Worm (Caenorhabditis elegans) whole organism, L1 larva: ENCODE results near the gene xbx-5.

Experiments used
- C16A3.4 ChIP-seq: fragments of 150-350 bp; optimal IDR thresholded peaks from 2 replicates; lab custom pipeline; 2014; ENCODE audit warnings: missing biosample characterization, missing genetic modification characterization
- C34B4.2 ChIP-seq: sonication (generic microtip); optimal IDR thresholded peaks from 2 replicates; lab custom pipeline; 2017; ENCODE audit warnings: mild to moderate bottlenecking, missing genetic modification characterization, missing compliant biosample characterization
- F16B12.6 ChIP-seq: fragments of 150-350 bp; optimal IDR thresholded peaks from 2 replicates; lab custom pipeline; 2014; ENCODE audit warnings: missing biosample characterization, missing genetic modification characterization
- Y116A8C.19 ChIP-seq: sonication (generic microtip); optimal IDR thresholded peaks from 2 replicates; lab custom pipeline; 2016; ENCODE audit warnings: missing compliant biosample characterization, missing genetic modification characterization, borderline replicate concordance
- ama-1 ChIP-seq: fragments of 150-350 bp; optimal IDR thresholded peaks from 2 replicates; lab custom pipeline; 2014
- blmp-1 ChIP-seq: fragments of 150-350 bp; optimal IDR thresholded peaks from 2 replicates; lab custom pipeline; 2014; ENCODE audit warnings: missing biosample characterization, missing genetic modification characterization
- ceh-63 ChIP-seq: fragments of 200-800 bp; sonication (Bioruptor generic); optimal IDR thresholded peaks from 2 replicates; lab custom pipeline; 2018; ENCODE audit warnings: mild to moderate bottlenecking, missing genetic modification characterization, missing compliant biosample characterization
- ceh-8 ChIP-seq: fragments of 200-800 bp; sonication (Bioruptor generic); optimal IDR thresholded peaks from 2 replicates; lab custom pipeline; 2018; ENCODE audit warnings: mild to moderate bottlenecking, missing genetic modification characterization, moderate library complexity, missing compliant biosample characterization
- ceh-82 ChIP-seq, 3 experiments: fragments of 150-350 bp in 1 of 3; sonication (generic microtip) in 2 of 3; optimal IDR thresholded peaks; 2 replicates each; lab custom pipeline; 2014 to 2017; ENCODE audit warnings: missing biosample characterization in 3 of 3, missing genetic modification characterization in 3 of 3
- dpl-1 ChIP-seq, 3 experiments: fragments of 150-350 bp in 2 of 3; sonication (generic microtip) in 1 of 3; optimal IDR thresholded peaks; 2 replicates each; lab custom pipeline; 2014 to 2017; ENCODE audit warnings: missing biosample characterization in 3 of 3, missing genetic modification characterization in 3 of 3, missing genetic modification reagents in 3 of 3
- efl-1 ChIP-seq, 4 experiments: fragments of 150-350 bp; optimal IDR thresholded peaks in 3 of 4; peaks in 1 of 4; 1 replicate in 1 of 4; 2 replicates in 3 of 4; lab custom pipeline; 2014; ENCODE audit warnings: missing biosample characterization in 2 of 4, missing genetic modification characterization in 2 of 4, missing genetic modification reagents in 2 of 4
- efl-3 ChIP-seq: fragments of 200-800 bp; sonication (Bioruptor generic); optimal IDR thresholded peaks from 2 replicates; lab custom pipeline; 2018; ENCODE audit warnings: mild to moderate bottlenecking, missing genetic modification characterization, missing compliant biosample characterization
- egl-27 ChIP-seq, 2 experiments: fragments of 150-350 bp in 1 of 2; sonication (generic microtip); optimal IDR thresholded peaks; 3 replicates each; lab custom pipeline; 2017 to 2018; ENCODE audit warnings: missing biosample characterization in 2 of 2, missing genetic modification characterization in 2 of 2, missing genetic modification reagents in 2 of 2
- elt-2 ChIP-seq: sonication (generic microtip); optimal IDR thresholded peaks from 2 replicates; lab custom pipeline; 2016; ENCODE audit warnings: missing genetic modification characterization, mild to moderate bottlenecking, inconsistent platforms, missing compliant biosample characterization, missing genetic modification reagents
- ets-5 ChIP-seq: fragments of 200-800 bp; sonication (Bioruptor generic); IDR thresholded peaks from 2 replicates; pipeline ENCODE4 v1.3.6; 2022; ENCODE audit warnings: missing genetic modification characterization, missing compliant biosample characterization
- fkh-10 ChIP-seq: sonication (generic microtip); optimal IDR thresholded peaks from 2 replicates; lab custom pipeline; 2017; ENCODE audit warnings: missing biosample characterization, missing genetic modification reagents, missing genetic modification characterization
- fkh-4 ChIP-seq: sonication (generic microtip); optimal IDR thresholded peaks from 2 replicates; lab custom pipeline; 2016; ENCODE audit warnings: missing compliant biosample characterization, missing genetic modification characterization, borderline replicate concordance
- grh-1 ChIP-seq: fragments of 200-800 bp; sonication (Bioruptor generic); IDR thresholded peaks from 2 replicates; pipeline ENCODE4 v1.3.6; 2022; ENCODE audit warnings: missing genetic modification reagents, missing genetic modification characterization, missing compliant biosample characterization
- hlh-17 ChIP-seq: fragments of 200-800 bp; sonication (Bioruptor generic); optimal IDR thresholded peaks from 2 replicates; lab custom pipeline; 2018; ENCODE audit warnings: missing genetic modification characterization, mild to moderate bottlenecking, missing compliant biosample characterization, moderate library complexity, borderline replicate concordance
- hlh-4 ChIP-seq: sonication (generic microtip); optimal IDR thresholded peaks from 2 replicates; lab custom pipeline; 2016; ENCODE audit warnings: mild to moderate bottlenecking, missing genetic modification characterization, missing compliant biosample characterization
- hpl-2 ChIP-seq: fragments of 150-350 bp; optimal IDR thresholded peaks from 2 replicates; lab custom pipeline; 2014; ENCODE audit warnings: missing biosample characterization, missing genetic modification reagents, missing genetic modification characterization
- jun-1 ChIP-seq: fragments of 150-350 bp; optimal IDR thresholded peaks from 2 replicates; lab custom pipeline; 2014; ENCODE audit warnings: missing biosample characterization, missing genetic modification reagents, missing genetic modification characterization
- lin-13 ChIP-seq: fragments of 150-350 bp; optimal IDR thresholded peaks from 2 replicates; lab custom pipeline; 2014; ENCODE audit warnings: missing biosample characterization, missing genetic modification reagents, missing genetic modification characterization
- lin-14 ChIP-seq: fragments of 200-800 bp; sonication (Bioruptor generic); optimal IDR thresholded peaks from 2 replicates; lab custom pipeline; 2018; ENCODE audit warnings: mild to moderate bottlenecking, missing genetic modification characterization, moderate library complexity, missing compliant biosample characterization
- lin-15B ChIP-seq: fragments of 150-350 bp; sonication (generic microtip); optimal IDR thresholded peaks from 3 replicates; lab custom pipeline; 2014; ENCODE audit warnings: missing biosample characterization, missing genetic modification characterization
- lin-35 ChIP-seq, 2 experiments: fragments of 150-350 bp; optimal IDR thresholded peaks; 2 replicates each; lab custom pipeline; 2014; ENCODE audit warnings: missing biosample characterization in 2 of 2, missing genetic modification characterization in 2 of 2, missing genetic modification reagents in 2 of 2
- lin-39 ChIP-seq: fragments of 150-350 bp; optimal IDR thresholded peaks from 2 replicates; lab custom pipeline; 2014; ENCODE audit warnings: missing biosample characterization, missing genetic modification reagents, missing genetic modification characterization
- lsy-2 ChIP-seq, 2 experiments: fragments of 150-350 bp; optimal IDR thresholded peaks; 2 replicates each; lab custom pipeline; 2014; ENCODE audit warnings: missing biosample characterization in 2 of 2, missing genetic modification characterization in 2 of 2
- mef-2 ChIP-seq: fragments of 150-350 bp; optimal IDR thresholded peaks from 2 replicates; lab custom pipeline; 2014; ENCODE audit warnings: missing biosample characterization, missing genetic modification characterization
- mep-1 ChIP-seq: fragments of 150-350 bp; optimal IDR thresholded peaks from 2 replicates; lab custom pipeline; 2014; ENCODE audit warnings: missing biosample characterization, missing genetic modification characterization
- nhr-11 ChIP-seq: fragments of 150-350 bp; optimal IDR thresholded peaks from 2 replicates; lab custom pipeline; 2014; ENCODE audit warnings: missing biosample characterization, missing genetic modification characterization
- nhr-12 ChIP-seq: sonication (generic microtip); optimal IDR thresholded peaks from 2 replicates; lab custom pipeline; 2017; ENCODE audit warnings: missing biosample characterization, missing genetic modification characterization
- nhr-20 ChIP-seq: sonication (generic microtip); optimal IDR thresholded peaks from 2 replicates; lab custom pipeline; 2016; ENCODE audit warnings: mild to moderate bottlenecking, missing genetic modification characterization, missing compliant biosample characterization
- nhr-237 ChIP-seq: fragments of 150-350 bp; optimal IDR thresholded peaks from 2 replicates; lab custom pipeline; 2014; ENCODE audit warnings: missing biosample characterization, missing genetic modification characterization
- nhr-28 ChIP-seq: fragments of 150-350 bp; optimal IDR thresholded peaks from 2 replicates; lab custom pipeline; 2014; ENCODE audit warnings: missing biosample characterization, missing genetic modification characterization
- nhr-76 ChIP-seq: sonication (generic microtip); optimal IDR thresholded peaks from 2 replicates; lab custom pipeline; 2017; ENCODE audit warnings: missing biosample characterization, missing genetic modification characterization
- nhr-77 ChIP-seq: fragments of 150-350 bp; optimal IDR thresholded peaks from 2 replicates; lab custom pipeline; 2014; ENCODE audit warnings: missing biosample characterization, missing genetic modification characterization
- nhr-84 ChIP-seq: sonication (generic microtip); optimal IDR thresholded peaks from 2 replicates; lab custom pipeline; 2017; ENCODE audit warnings: missing biosample characterization, missing genetic modification characterization
- nhr-85 ChIP-seq: sonication (generic microtip); peaks from one replicate; lab custom pipeline; 2016; ENCODE audit warnings: missing genetic modification characterization, inconsistent platforms, missing compliant biosample characterization
- pax-3 ChIP-seq: fragments of 200-800 bp; sonication (Bioruptor generic); optimal IDR thresholded peaks from 2 replicates; lab custom pipeline; 2018; ENCODE audit warnings: mild to moderate bottlenecking, missing genetic modification characterization, moderate library complexity, missing compliant biosample characterization
- pqm-1 ChIP-seq: sonication (generic microtip); optimal IDR thresholded peaks from 3 replicates; lab custom pipeline; 2017; ENCODE audit warnings: missing biosample characterization, missing genetic modification characterization
- rnt-1 ChIP-seq: sonication (generic microtip); optimal IDR thresholded peaks from 2 replicates; lab custom pipeline; 2016; ENCODE audit warnings: mild to moderate bottlenecking, missing genetic modification characterization, moderate library complexity, missing compliant biosample characterization
- sox-4 ChIP-seq: sonication (generic microtip); optimal IDR thresholded peaks from 2 replicates; lab custom pipeline; 2016; ENCODE audit warnings: missing genetic modification characterization, missing compliant biosample characterization
- tbx-2 ChIP-seq: sonication (generic microtip); optimal IDR thresholded peaks from 2 replicates; lab custom pipeline; 2016; ENCODE audit warnings: missing genetic modification characterization, missing compliant biosample characterization
- tlp-1 ChIP-seq: fragments of 150-350 bp; optimal IDR thresholded peaks from 2 replicates; lab custom pipeline; 2014; ENCODE audit warnings: missing biosample characterization, missing genetic modification characterization
- unc-130 ChIP-seq: fragments of 150-350 bp; optimal IDR thresholded peaks from 2 replicates; lab custom pipeline; 2017; ENCODE audit warnings: missing biosample characterization, missing genetic modification characterization, inconsistent platforms
- unc-30 ChIP-seq: sonication (generic microtip); optimal IDR thresholded peaks from 2 replicates; lab custom pipeline; 2017; ENCODE audit warnings: missing biosample characterization, missing genetic modification characterization
- unc-62 ChIP-seq: fragments of 150-350 bp; optimal IDR thresholded peaks from 2 replicates; lab custom pipeline; 2014; ENCODE audit warnings: missing biosample characterization, missing genetic modification reagents, missing genetic modification characterization
- vab-15 ChIP-seq: sonication (generic microtip); optimal IDR thresholded peaks from 2 replicates; lab custom pipeline; 2017; ENCODE audit warnings: missing genotype, mild to moderate bottlenecking, missing genetic modification characterization, missing compliant biosample characterization
- xbp-1 ChIP-seq: sonication (generic microtip); optimal IDR thresholded peaks from 2 replicates; lab custom pipeline; 2016; ENCODE audit warnings: missing genetic modification characterization, missing compliant biosample characterization
- ztf-11 ChIP-seq, 2 experiments: sonication (generic microtip); optimal IDR thresholded peaks; 2 replicates each; lab custom pipeline; 2016 to 2017; ENCODE audit warnings: missing genetic modification characterization in 2 of 2, missing biosample characterization in 1 of 2, missing compliant biosample characterization in 1 of 2

The xbx-5 gene

ce11 chrIII:3797180-3798026, 6.9 kb downstream of the xbx-5 start:
- TF ChIP-seq lin-39 (tag; lab: Kevin White, UChicago) (no peak), efl-3 (GFP tag; lab: Kevin White, UChicago) (no peak), lin-35 (GFP tag; optimal IDR thresholded peaks at IDR 0.05; lab: Kevin White, UChicago) (peak in 1 of 2 experiments; percentile 38), pax-3 (tag; lab: Kevin White, UChicago) (no peak), fkh-10 (no peak), Y116A8C.19 (no peak), C16A3.4 (tag; lab: Kevin White, UChicago) (peak; percentile 21), lsy-2 (tag; optimal IDR thresholded peaks at IDR 0.05; lab: Kevin White, UChicago) (peak in 1 of 2 experiments; percentile 38), F16B12.6 (tag; lab: Kevin White, UChicago) (no peak), hlh-4 (tag; lab: Kevin White, UChicago) (no peak), nhr-76 (tag; lab: Kevin White, UChicago) (no peak), nhr-20 (tag; lab: Kevin White, UChicago) (peak; percentile 53), ceh-63 (GFP tag; lab: Kevin White, UChicago) (no peak), C34B4.2 (tag; lab: Kevin White, UChicago) (no peak), elt-2 (tag; lab: Kevin White, UChicago) (peak; percentile 7), ztf-11 (tag; optimal IDR thresholded peaks at IDR 0.05; lab: Kevin White, UChicago) (no peak), mep-1 (tag; lab: Kevin White, UChicago) (peak; percentile 48), blmp-1 (peak; percentile 98), nhr-237 (tag; lab: Kevin White, UChicago) (no peak), unc-130 (tag; lab: Kevin White, UChicago) (peak; percentile 80), nhr-28 (tag; lab: Kevin White, UChicago) (no peak), unc-30 (no peak), jun-1 (tag; lab: Kevin White, UChicago) (no peak), unc-62 (GFP tag; lab: Kevin White, UChicago) (no peak), nhr-85 (tag; lab: Kevin White, UChicago) (peak; percentile 94), ets-5 (GFP tag; lab: Robert Waterston, UW) (no peak), nhr-12 (tag; lab: Kevin White, UChicago) (no peak), pqm-1 (tag; lab: Kevin White, UChicago) (no peak), lin-14 (GFP tag; lab: Kevin White, UChicago) (peak; percentile 70), grh-1 (peak; percentile 24; the same call in 1 of the 2 replicates), lin-15B (tag; lab: Kevin White, UChicago) (no peak), efl-1 (optimal IDR thresholded peaks at IDR 0.05; lab: Kevin White, UChicago) (peak in 1 of 2 experiments; percentile 11), efl-1 (GFP tag; optimal IDR thresholded peaks at IDR 0.05 in 1 of 2; lab: Kevin White, UChicago) (peak in 1 of 2 experiments; percentile 80), egl-27 (tag; optimal IDR thresholded peaks at IDR 0.05; lab: Kevin White, UChicago) (no peak), dpl-1 (GFP tag; optimal IDR thresholded peaks at IDR 0.05; lab: Kevin White, UChicago) (peak in 1 of 3 experiments; percentile 30), xbp-1 (tag; lab: Kevin White, UChicago) (peak; percentile 12), mef-2 (tag; lab: Kevin White, UChicago) (no peak), vab-15 (tag; lab: Kevin White, UChicago) (no peak), fkh-4 (tag; lab: Kevin White, UChicago) (no peak), hpl-2 (GFP tag; lab: Kevin White, UChicago) (no peak), tbx-2 (tag; lab: Kevin White, UChicago) (no peak), lin-13 (GFP tag; lab: Kevin White, UChicago) (no peak), ceh-82 (tag; optimal IDR thresholded peaks at IDR 0.05; lab: Kevin White, UChicago) (no peak), nhr-11 (tag; lab: Kevin White, UChicago) (no peak), nhr-77 (tag; lab: Kevin White, UChicago) (no peak), hlh-17 (no peak), ceh-8 (GFP tag; lab: Kevin White, UChicago) (no peak), ama-1 (lab: Kevin White, UChicago) (no peak), nhr-84 (no peak), rnt-1 (tag; lab: Kevin White, UChicago) (peak; percentile 33), sox-4 (tag; lab: Kevin White, UChicago) (no peak), tlp-1 (tag; lab: Kevin White, UChicago) (no peak)
